Worm (Caenorhabditis elegans): Measurements from ENCODE around the gene F07C3.3.

- TF ChIP-seq scrt-1 (GFP tag; IDR thresholded peaks at IDR 0.05) (no peak), B0310.2 (tag; optimal IDR thresholded peaks at IDR 0.05) (no peak)
Observed at ce11 chrV:9186028-9186427, 46.2 kb downstream of the F07C3.3 start.
